Fruit fly (Drosophila melanogaster): Measurements from ENCODE around the gene RpS21.
A peak's percentile ranks its signal among the peaks of the same experiment; 100 is the strongest.

RpS21 gene

dm6 chr2L:2845634-2846033, 10.2 kb upstream of the RpS21 start, which contains the start of gene CG18557:
CG18557 (minus strand) TSS chr2L:2845734.
- no peak for TF ChIP-seq bsh (GFP tag; optimal IDR thresholded peaks at IDR 0.05)

dm6 chr2L:2847112-2847682, 8.7 kb upstream of the RpS21 start, which contains the start of the genes CG3117 and CG2983:
CG3117 (minus strand) TSS chr2L:2847212.
CG2983 (plus strand) TSS chr2L:2847632.
- TF ChIP-seq jigr1 (GFP tag; IDR thresholded peaks at IDR 0.05) (no peak), CG7357 (GFP tag; IDR thresholded peaks at IDR 0.05) (no peak), toy (GFP tag; IDR thresholded peaks at IDR 0.05) (no peak), nmo (GFP tag; optimal IDR thresholded peaks at IDR 0.05) (no peak), Dref (GFP tag; IDR thresholded peaks at IDR 0.05) (no peak), CG6813 (GFP tag; optimal IDR thresholded peaks at IDR 0.05) (no peak), btn (GFP tag; optimal IDR thresholded peaks at IDR 0.05) (no peak), nerfin-1 (tag; optimal IDR thresholded peaks at IDR 0.05) (no peak), fru (optimal IDR thresholded peaks at IDR 0.05) (no peak), ash1 (GFP tag; optimal IDR thresholded peaks at IDR 0.05) (no peak), yki (optimal IDR thresholded peaks at IDR 0.05) (no peak), Taf1 (GFP tag; IDR thresholded peaks at IDR 0.05) (no peak), cas (GFP tag; IDR thresholded peaks at IDR 0.05) (no peak), dmrt11E (tag; optimal IDR thresholded peaks at IDR 0.05) (no peak), CG15479 (GFP tag; optimal IDR thresholded peaks at IDR 0.05) (no peak), MBD-R2 (GFP tag; IDR thresholded peaks at IDR 0.05) (no peak), CG7963 (GFP tag; IDR thresholded peaks at IDR 0.05; ENCODE audit: partially characterized antibody) (no peak)

dm6 chr2L:2851589-2851988, 4.3 kb upstream of the RpS21 start:
- TF ChIP-seq CG9932 (GFP tag; IDR thresholded peaks at IDR 0.05): no peak
- no peak for TF ChIP-seq CG2889 (GFP tag; IDR thresholded peaks at IDR 0.05)
- TF ChIP-seq Usf (GFP tag; optimal IDR thresholded peaks at IDR 0.05): no peak
- peak; percentile 8 for TF ChIP-seq Sox102F (GFP tag; optimal IDR thresholded peaks at IDR 0.05)
- TF ChIP-seq CG10431 (GFP tag; optimal IDR thresholded peaks at IDR 0.05): no peak
- peak; percentile 40; the same call in 1 of the 2 replicates for TF ChIP-seq Drgx (GFP tag; IDR thresholded peaks at IDR 0.05)
- no peak for TF ChIP-seq CG1529 (GFP tag; optimal IDR thresholded peaks at IDR 0.05)

DNA sequence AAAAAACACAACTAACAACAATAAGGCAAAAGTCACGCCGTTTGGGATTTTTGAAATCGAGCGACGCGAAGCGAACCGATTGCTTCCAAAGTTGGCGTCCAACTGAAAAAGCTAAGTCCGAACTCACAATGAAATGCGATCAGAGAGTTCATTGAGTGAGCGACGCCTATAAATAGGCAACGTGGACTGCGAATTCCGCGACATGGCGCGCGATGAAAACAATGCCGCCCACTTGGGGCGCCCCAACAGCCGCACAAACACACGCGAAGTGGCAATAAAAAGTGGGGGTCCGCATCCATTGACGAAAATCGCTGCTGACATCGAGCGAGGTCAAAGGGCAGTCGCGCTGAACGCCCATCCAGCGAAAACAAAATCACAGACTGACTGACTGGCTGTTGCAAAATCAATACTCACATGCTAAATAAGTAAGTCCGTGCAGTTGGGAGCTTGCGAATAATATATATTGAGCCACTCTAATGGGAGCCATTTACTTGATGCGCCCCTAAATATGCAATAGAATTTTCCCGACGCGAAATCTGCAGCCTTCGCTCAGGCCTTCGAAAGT, 584 bp upstream of the RpS21 start:
- TF ChIP-seq NfI (GFP tag; optimal IDR thresholded peaks at IDR 0.05) (peak; percentile 2), Med (GFP tag) (peak; percentile 16), Hr78 (GFP tag; optimal IDR thresholded peaks at IDR 0.05) (peak in 1 of 2 experiments; percentile 99), Sry-β (GFP tag; optimal IDR thresholded peaks at IDR 0.05) (no peak), CG13287 (GFP tag; IDR thresholded peaks at IDR 0.05; ENCODE audit: partially characterized antibody) (peak; percentile 5; the same call in 1 of the 2 replicates), z (GFP tag; IDR thresholded peaks at IDR 0.05) (0 out of 3 replicates have a peak, but pooled peaks have one; percentile 39), CG1603 (tag; optimal IDR thresholded peaks at IDR 0.05) (peak; percentile 46), sr (GFP tag; IDR thresholded peaks at IDR 0.05) (0 out of 3 replicates have a peak, but pooled peaks have one; percentile 3), Jarid2 (GFP tag; optimal IDR thresholded peaks at IDR 0.05) (peak; percentile 59), Ets65A (GFP tag) (no peak), chn (GFP tag; optimal IDR thresholded peaks at IDR 0.05) (peak; percentile 0), CG42726 (GFP tag; IDR thresholded peaks at IDR 0.05; ENCODE audit: partially characterized antibody) (0 out of 2 replicates have a peak, but pooled peaks have one; percentile 10), salm (tag; optimal IDR thresholded peaks at IDR 0.05) (no peak), ftz-f1 (GFP tag; optimal IDR thresholded peaks at IDR 0.05) (peak; percentile 71), HLH3B (GFP tag; IDR thresholded peaks at IDR 0.05) (no peak), CG34422 (GFP tag; IDR thresholded peaks at IDR 0.05) (peak; percentile 16; the same call in 1 of the 3 replicates), fd64A (GFP tag; optimal IDR thresholded peaks at IDR 0.05) (no peak), D19B (GFP tag; optimal IDR thresholded peaks at IDR 0.05) (peak; percentile 5), CG3847 (GFP tag; IDR thresholded peaks at IDR 0.05) (no peak), so (GFP tag; IDR thresholded peaks at IDR 0.05) (0 out of 3 replicates have a peak, but pooled peaks have one; percentile 48), ap (GFP tag; IDR thresholded peaks at IDR 0.05) (no peak)

All from whole organism, embryonic.